Worm (Caenorhabditis elegans): Measurements from ENCODE around the gene D1086.2.

DNA sequence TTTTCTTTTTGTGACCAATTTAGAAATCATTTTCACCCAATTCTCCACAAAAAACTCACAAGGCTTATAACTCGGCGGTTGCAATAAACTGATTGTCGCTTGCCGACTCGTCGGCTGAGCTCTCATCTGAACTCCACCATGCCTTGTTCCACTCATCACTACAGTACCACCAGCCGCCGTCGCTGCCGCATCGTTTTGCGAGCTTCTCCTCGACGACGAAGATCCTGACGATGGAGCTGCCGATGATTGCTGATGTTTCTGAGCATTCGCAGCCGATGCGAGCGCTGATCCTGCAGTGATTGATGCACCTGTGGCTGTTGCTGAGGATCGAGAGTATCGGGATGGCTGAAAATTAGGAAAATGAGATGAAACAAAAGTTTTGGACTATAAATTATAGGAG, 22.2 kb upstream of the D1086.2 start:
- TF ChIP-seq sox-4 (tag; optimal IDR thresholded peaks at IDR 0.05) (no peak), ama-1 (optimal IDR thresholded peaks at IDR 0.05) (no peak), hlh-15 (tag; optimal IDR thresholded peaks at IDR 0.05) (no peak), ets-4 (tag; optimal IDR thresholded peaks at IDR 0.05) (no peak), pha-4 (tag; optimal IDR thresholded peaks at IDR 0.05) (no peak), nfya-1 (tag; optimal IDR thresholded peaks at IDR 0.05) (no peak), syd-9 (tag; optimal IDR thresholded peaks at IDR 0.05) (no peak)
